Worm (Caenorhabditis elegans) whole organism, L4/young adult: ENCODE results near the gene lag-2.

Experiments used
- W03F9.2 ChIP-seq: fragments of 150-350 bp; optimal IDR thresholded peaks from 2 replicates; lab custom pipeline; 2014; ENCODE audit warnings: missing biosample characterization, missing genetic modification characterization
- dao-5 ChIP-seq: sonication (generic microtip); optimal IDR thresholded peaks from 2 replicates; lab custom pipeline; 2016; ENCODE audit warnings: missing genotype, missing genetic modification characterization, moderate library complexity, missing compliant biosample characterization
- him-1 ChIP-seq: sonication (generic microtip); optimal IDR thresholded peaks from 2 replicates; lab custom pipeline; 2016; ENCODE audit warnings: missing genotype, missing genetic modification reagents, missing genetic modification characterization, missing compliant biosample characterization

Gene lag-2

DNA sequence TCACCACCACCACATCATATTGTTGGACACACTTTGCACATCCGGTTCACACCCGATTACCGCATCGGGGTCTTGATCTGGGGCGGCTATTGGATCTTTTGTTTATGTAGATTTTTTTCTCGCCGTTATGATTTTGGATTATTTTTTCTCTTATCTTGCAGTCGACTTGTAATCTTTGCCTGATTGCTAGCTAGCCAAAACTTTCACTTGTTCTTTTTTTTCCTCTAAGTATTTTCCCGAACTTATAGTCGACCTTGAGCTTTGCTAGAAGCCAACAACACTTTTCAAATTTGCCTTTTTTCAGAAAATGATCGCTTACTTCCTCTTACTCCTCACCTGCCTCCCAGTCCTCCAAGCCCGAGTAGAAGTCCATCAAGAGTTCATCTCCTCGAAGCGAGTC is at the start of gene lag-2:
lag-2 (plus strand) TSS at position 301 of the 400 bp plus-strand sequence.
- TF ChIP-seq him-1 (no peak), W03F9.2 (tag; lab: Kevin White, UChicago) (no peak), dao-5 (no peak)

DNA sequence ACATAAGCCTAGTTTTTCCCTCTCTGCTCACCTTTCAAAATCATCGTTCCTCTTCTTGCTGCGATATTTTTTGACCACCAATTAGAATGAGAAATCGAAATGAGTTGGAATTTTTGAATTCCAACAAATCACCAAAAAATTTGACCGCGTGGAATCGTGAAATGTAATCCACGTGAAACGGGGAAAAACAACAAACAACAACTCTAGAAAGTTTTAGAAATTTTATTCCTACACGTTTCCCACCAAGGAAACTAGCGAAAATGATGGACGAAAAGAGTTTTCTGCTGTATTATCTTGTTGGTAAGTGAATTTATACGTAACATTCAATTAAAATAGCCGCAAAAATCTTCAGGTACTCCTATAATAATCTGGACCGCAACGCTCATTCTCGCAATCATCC is 49.7 kb upstream of the lag-2 start, which contains the start of the genes irld-3 and F02C9.1:
irld-3 (minus strand) TSS at position 101 of the 400 bp plus-strand sequence.
F02C9.1 (plus strand) TSS at position 216 of the 400 bp plus-strand sequence.
- TF ChIP-seq him-1, result no peak
- TF ChIP-seq dao-5, result no peak
- no peak for TF ChIP-seq W03F9.2 (tag; lab: Kevin White, UChicago)

DNA sequence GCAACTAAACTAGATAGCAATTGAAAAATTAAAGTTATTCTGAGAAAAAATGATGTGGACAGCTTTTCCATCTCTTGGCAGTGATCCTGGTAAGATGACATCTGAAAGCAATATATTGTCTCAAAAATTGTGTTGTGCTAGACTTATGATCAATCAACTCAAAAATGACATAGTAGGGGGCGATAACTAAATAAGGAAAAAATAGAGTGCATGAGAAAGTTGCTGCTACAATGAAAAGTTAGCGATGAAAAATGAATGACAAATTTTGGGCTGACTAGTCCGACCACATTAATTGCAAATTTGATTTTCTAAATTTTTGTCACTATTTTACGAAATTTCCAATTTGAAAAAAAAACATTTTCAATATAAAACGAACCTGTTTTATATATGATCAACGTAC is 47.0 kb upstream of the lag-2 start, which contains the start of gene srab-9:
srab-9 (minus strand) TSS at position 101 of the 400 bp plus-strand sequence.
- no peak for TF ChIP-seq W03F9.2 (tag; lab: Kevin White, UChicago)

DNA sequence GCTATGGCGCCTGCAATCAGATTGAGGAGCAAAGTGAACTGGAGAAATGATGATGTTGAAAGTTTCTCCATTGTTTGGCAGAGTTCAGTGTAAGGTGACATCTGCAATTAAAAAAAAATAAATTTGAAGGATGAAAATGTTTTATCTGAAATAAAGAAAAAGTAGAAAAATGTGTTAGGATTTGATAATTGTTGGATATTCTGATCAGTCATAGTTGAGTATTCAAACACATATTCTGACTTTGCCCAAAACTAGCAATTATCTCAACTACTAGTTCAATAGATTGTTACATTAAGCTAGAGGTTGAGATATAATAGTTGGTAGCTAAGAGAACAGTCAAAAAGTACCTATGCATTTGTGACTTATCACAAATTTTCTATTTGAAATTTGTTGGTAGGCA is 43.6 kb upstream of the lag-2 start, which contains the start of gene srab-10:
srab-10 (minus strand) TSS at position 101 of the 400 bp plus-strand sequence.
- TF ChIP-seq him-1 (no peak), W03F9.2 (tag; lab: Kevin White, UChicago) (no peak)

DNA sequence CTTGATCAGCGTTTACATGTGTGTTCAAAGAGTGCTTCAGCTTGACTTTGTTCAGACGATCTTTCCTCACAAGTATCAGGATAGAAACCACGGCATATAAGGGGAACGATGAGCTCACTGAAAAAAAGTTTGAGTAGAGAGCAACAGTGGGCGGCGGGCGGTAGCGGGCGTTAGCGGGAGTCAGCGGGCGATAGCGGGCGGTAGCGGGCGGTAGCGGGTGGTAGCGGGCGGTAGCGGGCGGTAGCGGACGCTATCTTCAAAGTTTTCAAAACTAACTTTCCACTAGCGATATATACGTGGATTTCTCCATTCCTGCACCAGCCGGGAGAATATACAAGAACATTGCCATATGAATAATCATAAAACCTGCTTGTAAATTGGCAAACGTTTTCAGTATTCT is 42.9 kb upstream of the lag-2 start:
- TF ChIP-seq him-1 (no peak), dao-5 (no peak), W03F9.2 (tag; lab: Kevin White, UChicago) (no peak)

DNA sequence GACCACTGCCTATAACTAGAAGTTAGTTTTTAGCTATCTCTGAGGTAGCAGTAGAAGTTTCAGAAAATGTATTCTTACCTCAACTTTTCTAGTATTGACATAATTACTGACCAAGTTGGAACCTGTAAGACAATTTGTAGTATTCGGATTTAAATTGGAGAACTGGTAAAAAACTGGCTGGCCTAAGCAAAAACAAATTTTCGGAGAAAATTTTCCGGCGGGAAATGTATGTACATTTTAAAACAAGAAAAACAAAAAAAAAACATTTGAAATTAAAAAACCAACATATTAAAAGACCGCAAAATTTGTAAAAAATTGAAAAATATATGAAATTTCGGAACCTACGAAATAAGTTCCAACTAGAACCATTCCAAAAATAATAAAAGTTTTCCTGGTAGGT is 41.2 kb upstream of the lag-2 start, which contains the start of gene srab-11:
srab-11 (minus strand) TSS at position 101 of the 400 bp plus-strand sequence.
- TF ChIP-seq dao-5, result no peak
- no peak for TF ChIP-seq W03F9.2 (tag; lab: Kevin White, UChicago)
- TF ChIP-seq him-1, result no peak

DNA sequence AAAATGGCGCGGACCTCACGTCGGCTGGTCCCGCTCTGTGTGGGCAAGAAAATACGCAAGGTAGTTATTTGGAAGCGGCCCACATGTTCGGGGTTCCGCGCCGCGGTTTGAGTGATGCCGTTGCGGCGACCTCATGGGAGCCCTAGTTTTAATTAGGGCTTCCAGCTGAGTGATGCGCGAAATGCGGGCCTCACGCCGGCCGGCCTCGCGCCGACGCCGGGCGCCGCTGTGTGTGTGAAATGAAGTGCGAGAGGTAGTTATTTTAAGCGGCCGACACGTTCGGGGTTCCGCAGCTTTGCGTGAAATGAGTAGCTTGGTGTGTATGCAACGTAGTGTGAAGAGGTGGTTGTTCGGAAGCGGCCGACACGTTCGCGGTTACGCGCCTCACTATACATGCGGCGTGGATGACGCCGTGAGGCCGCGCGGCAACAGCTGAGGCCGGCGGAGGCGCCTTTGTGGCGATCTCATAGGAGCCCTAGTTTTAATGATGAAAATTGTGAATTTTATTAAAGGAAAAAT is 38.2 kb upstream of the lag-2 start:
- no peak for TF ChIP-seq dao-5
- no peak for TF ChIP-seq him-1
- TF ChIP-seq W03F9.2 (tag; lab: Kevin White, UChicago), result no peak

DNA sequence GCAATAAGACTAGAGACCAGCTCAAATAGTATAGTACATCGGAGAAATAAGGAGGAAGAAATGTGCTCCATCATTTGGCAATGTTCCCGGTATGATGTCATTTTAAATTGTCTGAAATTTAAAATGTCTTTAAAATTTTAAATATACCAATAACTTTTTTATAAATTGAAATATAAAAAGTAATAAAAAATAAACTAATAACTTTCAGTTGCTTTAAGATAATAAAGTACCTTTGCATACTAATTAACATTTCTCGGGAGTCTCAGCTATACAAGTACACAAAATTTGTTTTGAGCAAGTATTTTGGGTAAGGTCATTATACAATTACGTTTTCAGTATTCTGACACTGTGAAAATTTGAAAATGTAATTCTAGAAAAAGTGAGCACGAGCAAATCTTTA is 36.3 kb upstream of the lag-2 start, which contains the start of gene srab-6:
srab-6 (minus strand) TSS at position 101 of the 400 bp plus-strand sequence.
- TF ChIP-seq him-1, result no peak
- TF ChIP-seq dao-5, result no peak
- no peak for TF ChIP-seq W03F9.2 (tag; lab: Kevin White, UChicago)

DNA sequence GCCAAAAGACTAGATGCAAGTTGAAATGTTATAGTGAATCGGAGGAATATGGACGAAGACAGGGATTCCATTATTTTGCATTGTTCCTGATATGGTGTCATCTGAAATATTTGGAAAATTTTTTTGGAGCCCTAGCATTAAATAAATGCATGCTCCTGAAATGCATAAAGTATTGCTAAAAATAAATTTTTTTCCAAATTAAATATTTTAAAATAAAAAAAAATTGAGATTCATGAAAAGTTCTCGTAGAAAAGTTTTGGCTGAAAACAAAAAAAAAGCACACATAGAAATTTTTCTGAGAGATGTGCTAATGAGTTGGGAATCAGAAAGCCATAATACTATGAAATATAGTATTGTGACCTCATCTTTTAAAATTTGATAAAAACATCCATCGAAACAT is 33.1 kb upstream of the lag-2 start, which contains the start of gene srab-7:
srab-7 (minus strand) TSS at position 101 of the 400 bp plus-strand sequence.
- TF ChIP-seq him-1 (no peak), dao-5 (no peak), W03F9.2 (tag; lab: Kevin White, UChicago) (no peak)

DNA sequence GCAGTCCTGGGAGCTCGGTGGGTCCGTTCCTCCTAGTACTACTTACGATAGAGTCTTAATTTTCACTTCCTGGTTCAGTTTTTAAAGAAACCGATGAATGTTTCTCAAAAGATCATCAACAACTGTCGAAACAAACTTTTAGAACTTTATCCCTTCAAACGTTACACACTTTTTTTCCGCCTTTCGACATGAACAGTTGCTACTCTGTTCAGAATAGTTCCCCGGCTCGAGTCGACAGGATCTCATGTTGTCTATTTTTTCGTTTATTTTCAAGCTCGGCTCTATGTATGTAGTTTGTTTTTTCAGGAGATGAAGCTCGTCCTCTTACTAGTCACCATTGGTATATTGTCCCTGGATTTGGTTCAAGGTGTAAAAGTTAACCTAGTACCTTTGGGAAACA is 31.4 kb upstream of the lag-2 start, which contains the start of gene exh-1:
exh-1 (plus strand) TSS at position 301 of the 400 bp plus-strand sequence.
- TF ChIP-seq him-1 (no peak), W03F9.2 (tag; lab: Kevin White, UChicago) (no peak), dao-5 (no peak)

DNA sequence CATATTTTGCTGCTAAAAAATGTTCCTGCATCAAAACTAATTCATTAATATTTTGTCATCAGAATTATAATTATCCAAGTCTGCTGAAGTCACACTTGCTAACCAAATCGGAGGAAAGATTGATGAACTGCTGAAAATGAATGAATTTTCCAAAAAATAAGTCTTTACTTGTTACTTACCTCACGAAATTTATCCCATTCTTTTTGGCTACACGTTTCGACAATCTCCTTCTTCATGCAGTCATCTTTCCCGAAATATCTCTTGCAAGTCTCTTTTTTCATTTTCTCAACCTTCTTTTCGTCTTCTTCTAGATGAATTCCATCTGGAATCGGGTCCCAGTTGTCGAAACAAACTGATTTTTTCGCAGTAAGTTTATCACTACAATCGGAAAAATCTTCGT is 29.8 kb upstream of the lag-2 start:
- no peak for TF ChIP-seq W03F9.2 (tag; lab: Kevin White, UChicago)
- TF ChIP-seq him-1, result no peak
- no peak for TF ChIP-seq dao-5

DNA sequence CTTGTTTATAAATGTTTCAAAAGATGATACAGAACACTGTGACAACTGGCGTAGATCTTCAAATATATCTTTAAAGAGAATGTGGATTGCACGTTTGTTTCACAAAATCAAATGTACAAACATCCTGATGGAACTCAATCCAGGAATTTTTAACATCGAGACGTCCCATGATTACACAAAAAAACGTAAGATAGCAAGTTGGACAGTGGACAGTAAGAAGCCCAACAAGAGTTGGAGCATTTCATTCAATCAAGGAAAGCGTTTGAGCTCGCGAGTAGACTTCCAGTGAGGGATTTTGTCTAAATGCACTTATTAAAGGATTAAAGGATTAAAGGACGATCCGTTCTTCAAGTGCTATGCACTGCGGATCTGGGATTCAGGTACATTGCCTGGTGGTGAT is 28.9 kb upstream of the lag-2 start, which contains the start of gene C36C5.12:
C36C5.12 (minus strand) TSS at position 101 of the 400 bp plus-strand sequence.
- TF ChIP-seq dao-5 (no peak), him-1 (no peak), W03F9.2 (tag; lab: Kevin White, UChicago) (no peak)

DNA sequence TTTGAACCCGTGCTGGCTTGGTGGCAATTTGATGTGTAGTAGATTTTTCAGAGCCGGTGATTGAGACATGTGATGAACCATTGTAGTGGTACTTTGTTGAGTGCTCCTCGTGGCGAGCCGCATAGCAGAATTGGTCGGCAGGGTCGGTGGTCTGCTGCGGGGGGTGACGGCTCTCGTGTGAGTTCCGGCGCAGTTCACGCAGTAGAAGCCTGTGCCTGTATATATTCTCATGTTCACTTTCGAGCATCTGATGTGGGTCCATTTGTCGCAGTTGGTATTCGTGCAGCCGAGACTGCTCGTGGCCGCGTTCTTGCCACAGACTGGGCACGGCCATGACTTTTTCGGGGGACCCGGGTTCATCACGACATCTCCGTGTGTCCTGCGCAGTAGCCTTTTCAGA is 25.8 kb upstream of the lag-2 start:
- TF ChIP-seq him-1 (no peak), dao-5 (no peak), W03F9.2 (tag; lab: Kevin White, UChicago) (no peak)

DNA sequence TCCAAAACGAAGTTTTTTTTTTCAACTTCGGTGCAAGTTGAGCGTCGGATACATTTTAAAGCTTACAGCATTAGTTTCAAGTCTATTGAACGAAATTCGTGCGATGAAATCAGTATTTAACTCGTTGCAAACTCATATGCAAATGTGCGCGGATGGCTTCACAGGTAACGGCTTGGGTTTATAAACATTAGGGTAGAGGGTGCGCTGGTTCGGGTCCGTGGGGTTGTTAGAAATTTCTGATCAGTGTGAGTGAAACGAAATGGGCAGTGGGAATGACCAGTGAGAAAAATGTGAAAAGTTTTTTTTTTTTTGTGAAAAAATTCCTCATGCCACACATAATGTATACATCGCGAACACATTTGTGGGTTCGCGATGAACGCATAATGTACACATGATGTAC is 25.0 kb upstream of the lag-2 start:
- no peak for TF ChIP-seq him-1
- no peak for TF ChIP-seq W03F9.2 (tag; lab: Kevin White, UChicago)
- TF ChIP-seq dao-5, result no peak

DNA sequence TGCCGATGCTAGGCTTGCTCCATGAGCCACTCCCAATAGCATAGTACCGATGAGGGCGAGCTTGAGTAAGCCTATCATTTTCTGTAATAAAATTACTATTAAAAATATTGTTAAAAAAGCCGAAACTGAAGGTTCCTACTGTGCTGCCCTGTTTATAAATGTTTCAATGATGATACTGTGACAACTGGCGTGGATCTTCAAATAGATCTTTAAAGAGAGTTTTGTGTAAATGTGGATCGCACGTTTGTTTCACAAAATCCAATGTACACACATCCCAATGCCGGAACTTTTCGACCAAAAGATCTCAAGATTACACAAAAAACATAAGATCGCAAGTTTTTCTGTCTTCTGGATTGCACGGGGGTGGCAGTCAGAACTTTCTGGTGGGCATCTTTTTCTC is 22.7 kb upstream of the lag-2 start, which contains the start of gene C36C5.14:
C36C5.14 (minus strand) TSS at position 101 of the 400 bp plus-strand sequence.
- no peak for TF ChIP-seq W03F9.2 (tag; lab: Kevin White, UChicago)
- TF ChIP-seq him-1, result no peak
- no peak for TF ChIP-seq dao-5
